Worm (Caenorhabditis elegans) whole organism, L1 larva: Measurements from ENCODE around the gene tor-2.

ENCODE experiments used
- F16B12.6 ChIP-seq: fragments of 150-350 bp; optimal IDR thresholded peaks from 2 replicates; lab custom pipeline; 2014; ENCODE audit warnings: missing biosample characterization, missing genetic modification characterization
- ceh-88 ChIP-seq: fragments of 200-800 bp; sonication (Bioruptor generic); IDR thresholded peaks from 2 replicates; pipeline ENCODE4 v1.3.6; 2022; ENCODE audit warnings: missing genetic modification characterization, missing compliant biosample characterization
- ceh-90 ChIP-seq: sonication (generic microtip); optimal IDR thresholded peaks from 2 replicates; lab custom pipeline; 2016; ENCODE audit warnings: missing genetic modification characterization, missing compliant biosample characterization
- elt-2 ChIP-seq: sonication (generic microtip); optimal IDR thresholded peaks from 2 replicates; lab custom pipeline; 2016; ENCODE audit warnings: missing genetic modification characterization, mild to moderate bottlenecking, inconsistent platforms, missing compliant biosample characterization, missing genetic modification reagents
- irx-1 ChIP-seq: sonication (generic microtip); optimal IDR thresholded peaks from 2 replicates; lab custom pipeline; 2016; ENCODE audit warnings: missing genetic modification characterization, missing compliant biosample characterization
- lin-15B ChIP-seq: fragments of 150-350 bp; sonication (generic microtip); optimal IDR thresholded peaks from 3 replicates; lab custom pipeline; 2014; ENCODE audit warnings: missing biosample characterization, missing genetic modification characterization
- lin-39 ChIP-seq: fragments of 150-350 bp; optimal IDR thresholded peaks from 2 replicates; lab custom pipeline; 2014; ENCODE audit warnings: missing biosample characterization, missing genetic modification reagents, missing genetic modification characterization
- nhr-11 ChIP-seq: fragments of 150-350 bp; optimal IDR thresholded peaks from 2 replicates; lab custom pipeline; 2014; ENCODE audit warnings: missing biosample characterization, missing genetic modification characterization
- nhr-47 ChIP-seq: sonication (generic microtip); optimal IDR thresholded peaks from 2 replicates; lab custom pipeline; 2016; ENCODE audit warnings: mild to moderate bottlenecking, missing genetic modification characterization, moderate library complexity, missing compliant biosample characterization
- pag-3 ChIP-seq: sonication (generic microtip); optimal IDR thresholded peaks from 2 replicates; lab custom pipeline; 2017; ENCODE audit warnings: missing genetic modification characterization, mild to moderate bottlenecking, missing compliant biosample characterization, antibody characterized with exemption, borderline replicate concordance; ENCODE audit not compliant: insufficient read depth
- swsn-7 ChIP-seq: sonication (generic microtip); optimal IDR thresholded peaks from 2 replicates; lab custom pipeline; 2016; ENCODE audit warnings: missing genetic modification characterization, missing compliant biosample characterization
- tlp-1 ChIP-seq: fragments of 150-350 bp; optimal IDR thresholded peaks from 2 replicates; lab custom pipeline; 2014; ENCODE audit warnings: missing biosample characterization, missing genetic modification characterization
- unc-130 ChIP-seq: fragments of 150-350 bp; optimal IDR thresholded peaks from 2 replicates; lab custom pipeline; 2017; ENCODE audit warnings: missing biosample characterization, missing genetic modification characterization, inconsistent platforms

Gene tor-2

ce11 chrIV:13941640-13942039 lies 42.3 kb downstream of the tor-2 start:
- TF ChIP-seq nhr-11 (tag; lab: Kevin White, UChicago) (no peak), ceh-88 (GFP tag; lab: Robert Waterston, UW) (no peak), tlp-1 (tag; lab: Kevin White, UChicago) (no peak), swsn-7 (tag; lab: Kevin White, UChicago) (no peak), irx-1 (tag; lab: Kevin White, UChicago) (no peak), pag-3 (no peak), ceh-90 (tag; lab: Kevin White, UChicago) (no peak), unc-130 (no peak), nhr-47 (tag; lab: Kevin White, UChicago) (no peak), F16B12.6 (tag; lab: Kevin White, UChicago) (no peak), lin-15B (tag; lab: Kevin White, UChicago) (no peak)

- TF ChIP-seq elt-2 (tag; lab: Kevin White, UChicago) (peak; percentile 51), swsn-7 (tag; lab: Kevin White, UChicago) (no peak)
These were observed 43.1 kb downstream of the tor-2 start for ce11 chrIV:13940847-13941246.

- no peak for TF ChIP-seq irx-1 (tag; lab: Kevin White, UChicago)
- no peak for TF ChIP-seq lin-39 (tag; lab: Kevin White, UChicago)
These were observed 49.9 kb downstream of the tor-2 start, which contains the start of gene Y37A1A.4 for ce11 chrIV:13934086-13934485. Gene Y37A1A.4 (plus strand): TSS chrIV:13934386.
